Worm (Caenorhabditis elegans): ENCODE measurements around the gene spp-18.
"Not testable (repeated sequence)": the region's sequence is repeated elsewhere in the genome, so short reads cannot be mapped to it uniquely, and the experiment has no call there.

The spp-18 gene

ce11 chrIV:9593456-9593855 is at the start of gene spp-18:
spp-18 (plus strand) TSS chrIV:9593712.
- no peak for TF ChIP-seq unc-62 (GFP tag; optimal IDR thresholded peaks at IDR 0.05)

ce11 chrIV:9545986-9546385 is 47.5 kb upstream of the spp-18 start, which contains the start of gene T05A1.5:
T05A1.5 (plus strand) TSS chrIV:9546286.
- TF ChIP-seq unc-62 (GFP tag; optimal IDR thresholded peaks at IDR 0.05), result no peak

ce11 chrIV:9563079-9563478 is 30.4 kb upstream of the spp-18 start, which contains the start of gene col-122:
col-122 (plus strand) TSS chrIV:9563379.
- no peak for TF ChIP-seq unc-62 (GFP tag; optimal IDR thresholded peaks at IDR 0.05)

- TF ChIP-seq unc-62 (GFP tag; optimal IDR thresholded peaks at IDR 0.05), result no peak
Measured at ce11 chrIV:9563529-9564376, 29.8 kb upstream of the spp-18 start.

ce11 chrIV:9566505-9566904 is 27.0 kb upstream of the spp-18 start, which contains the start of gene lron-14:
lron-14 (minus strand) TSS chrIV:9566605.
- no peak for TF ChIP-seq unc-62 (GFP tag; optimal IDR thresholded peaks at IDR 0.05)

ce11 chrIV:9580021-9580420 is 13.5 kb upstream of the spp-18 start, which contains the start of gene npr-2:
npr-2 (minus strand) TSS chrIV:9580121.
- no peak for TF ChIP-seq unc-62 (GFP tag; optimal IDR thresholded peaks at IDR 0.05)

ce11 chrIV:9584352-9584751 is 9.2 kb upstream of the spp-18 start:
- no peak for TF ChIP-seq unc-62 (GFP tag; optimal IDR thresholded peaks at IDR 0.05)

- TF ChIP-seq unc-62 (GFP tag; optimal IDR thresholded peaks at IDR 0.05), result no peak
Measured at ce11 chrIV:9588784-9589457, 4.6 kb upstream of the spp-18 start, which contains the start of gene trcs-1. trcs-1 (minus strand) TSS chrIV:9588834.

- TF ChIP-seq unc-62 (GFP tag; optimal IDR thresholded peaks at IDR 0.05), result no peak
Measured at ce11 chrIV:9592413-9592812, 1.1 kb upstream of the spp-18 start, which contains the start of gene pei-1. pei-1 (minus strand) TSS chrIV:9592513.

- not testable (repeated sequence) for TF ChIP-seq unc-62 (GFP tag; optimal IDR thresholded peaks at IDR 0.05)
Measured at ce11 chrIV:9595779-9596406, 2.4 kb downstream of the spp-18 start, which contains the start of the genes F27C8.3 and F27C8.2. F27C8.3 (minus strand) TSS chrIV:9595879. F27C8.2 (plus strand) TSS chrIV:9596356.

- no peak for TF ChIP-seq unc-62 (GFP tag; optimal IDR thresholded peaks at IDR 0.05)
Measured at ce11 chrIV:9601595-9601994, 8.1 kb downstream of the spp-18 start, which contains the start of gene aat-1. aat-1 (minus strand) TSS chrIV:9601695.

- no peak for TF ChIP-seq unc-62 (GFP tag; optimal IDR thresholded peaks at IDR 0.05)
Measured at ce11 chrIV:9607945-9608344, 14.4 kb downstream of the spp-18 start.

- no peak for TF ChIP-seq unc-62 (GFP tag; optimal IDR thresholded peaks at IDR 0.05)
Measured at ce11 chrIV:9609095-9609494, 15.6 kb downstream of the spp-18 start.

- TF ChIP-seq unc-62 (GFP tag; optimal IDR thresholded peaks at IDR 0.05), result no peak
Measured at ce11 chrIV:9610923-9611322, 17.4 kb downstream of the spp-18 start.

- TF ChIP-seq unc-62 (GFP tag; optimal IDR thresholded peaks at IDR 0.05), result no peak
Measured at ce11 chrIV:9613072-9613590, 19.6 kb downstream of the spp-18 start.

ce11 chrIV:9614060-9614459 is 20.5 kb downstream of the spp-18 start:
- TF ChIP-seq unc-62 (GFP tag; optimal IDR thresholded peaks at IDR 0.05), result no peak
